Fruit fly (Drosophila melanogaster) whole organism: Measurements from ENCODE around the gene CG18048.

ENCODE experiments used
- CG8478 ChIP-seq: fragments of >200 bp; optimal IDR thresholded peaks from 2 replicates; lab custom pipeline; 2018; ENCODE audit warnings: inconsistent platforms
- Dll ChIP-seq: fragments of >200 bp; optimal IDR thresholded peaks from 2 replicates; lab custom pipeline; 2017
- EcR ChIP-seq, 2 experiments: fragments of >200 bp; optimal IDR thresholded peaks; 2 replicates each; lab custom pipeline; 2017; ENCODE audit warnings: missing biosample characterization in 2 of 2, missing genetic modification characterization in 2 of 2, missing genetic modification reagents in 2 of 2
- pan ChIP-seq: fragments of >200 bp; optimal IDR thresholded peaks from 2 replicates; lab custom pipeline; 2017
- psq ChIP-seq: fragments of >200 bp; optimal IDR thresholded peaks from 2 replicates; lab custom pipeline; 2017
- usp ChIP-seq: fragments of >200 bp; optimal IDR thresholded peaks from 2 replicates; lab custom pipeline; 2017; ENCODE audit warnings: missing biosample characterization, missing genetic modification characterization, mixed read lengths

The CG18048 gene

dm6 chr3R:6352893-6353623 lies 7.1 kb downstream of the CG18048 start:
- TF ChIP-seq psq (lab: Kevin White, UChicago) (no peak), usp (GFP tag; lab: Kevin White, UChicago) (no peak), pan (lab: Kevin White, UChicago) (no peak), Dll (lab: Kevin White, UChicago) (no peak), EcR (GFP tag; optimal IDR thresholded peaks at IDR 0.05; lab: Kevin White, UChicago) (no peak), CG8478 (lab: Kevin White, UChicago) (no peak)

DNA sequence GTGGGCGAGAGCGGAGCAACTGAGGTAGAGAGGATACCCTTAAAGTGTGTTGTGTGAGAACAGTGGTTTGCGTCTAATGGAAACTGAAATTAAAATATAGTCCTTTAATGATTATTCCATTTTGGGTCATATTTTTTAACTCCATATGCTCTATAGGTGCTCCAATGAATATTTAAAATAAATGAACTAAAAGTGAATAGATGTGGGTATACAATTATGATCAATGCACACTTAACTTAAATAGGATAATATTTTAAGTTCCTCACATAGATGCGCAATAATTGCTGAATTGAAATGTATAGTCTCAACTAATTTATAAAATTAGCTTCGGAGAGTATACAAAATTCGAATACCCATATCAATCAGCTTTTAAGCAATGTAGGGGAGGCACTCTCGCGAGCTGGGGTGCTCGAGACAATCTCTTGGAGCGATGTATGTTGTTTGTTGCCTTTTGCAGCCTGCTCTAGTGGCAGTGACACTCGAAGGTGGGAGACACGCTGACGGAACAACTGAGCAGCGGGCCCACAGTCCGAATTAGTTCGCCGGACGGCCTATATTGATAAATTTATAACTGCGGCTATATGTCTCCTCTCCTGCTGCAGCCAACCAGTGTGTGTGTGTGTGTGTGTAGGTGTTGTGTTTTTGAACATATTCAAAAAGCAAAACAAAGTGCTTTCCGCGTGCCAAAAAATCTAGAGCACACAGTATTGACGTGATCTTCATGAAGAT lies 7.9 kb downstream of the CG18048 start:
- TF ChIP-seq psq (lab: Kevin White, UChicago) (no peak), CG8478 (lab: Kevin White, UChicago) (no peak), EcR (GFP tag; optimal IDR thresholded peaks at IDR 0.05; lab: Kevin White, UChicago) (no peak), pan (lab: Kevin White, UChicago) (no peak), Dll (lab: Kevin White, UChicago) (no peak), usp (GFP tag; lab: Kevin White, UChicago) (no peak)

DNA sequence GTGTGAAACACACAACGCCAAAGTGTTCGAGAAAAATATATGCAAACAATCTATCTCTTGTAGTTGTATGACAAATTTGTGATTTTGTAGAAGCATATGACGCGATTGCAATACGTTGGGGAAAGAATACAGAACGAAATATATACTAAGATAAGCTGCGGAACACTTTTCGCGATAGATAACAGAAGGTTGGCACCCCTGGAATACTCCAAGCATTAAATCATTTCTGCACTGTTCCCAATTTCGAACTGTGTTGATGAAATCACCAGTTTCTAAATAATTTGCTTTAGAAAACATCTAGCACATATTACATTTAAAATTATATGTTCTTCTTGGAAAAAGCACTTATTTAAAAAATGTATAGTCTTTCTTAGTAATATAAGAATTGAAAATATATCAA lies 8.5 kb downstream of the CG18048 start:
- TF ChIP-seq usp (GFP tag; lab: Kevin White, UChicago) (no peak), EcR (GFP tag; optimal IDR thresholded peaks at IDR 0.05; lab: Kevin White, UChicago) (no peak), Dll (lab: Kevin White, UChicago) (no peak), CG8478 (lab: Kevin White, UChicago) (no peak), pan (lab: Kevin White, UChicago) (no peak), psq (lab: Kevin White, UChicago) (no peak)

DNA sequence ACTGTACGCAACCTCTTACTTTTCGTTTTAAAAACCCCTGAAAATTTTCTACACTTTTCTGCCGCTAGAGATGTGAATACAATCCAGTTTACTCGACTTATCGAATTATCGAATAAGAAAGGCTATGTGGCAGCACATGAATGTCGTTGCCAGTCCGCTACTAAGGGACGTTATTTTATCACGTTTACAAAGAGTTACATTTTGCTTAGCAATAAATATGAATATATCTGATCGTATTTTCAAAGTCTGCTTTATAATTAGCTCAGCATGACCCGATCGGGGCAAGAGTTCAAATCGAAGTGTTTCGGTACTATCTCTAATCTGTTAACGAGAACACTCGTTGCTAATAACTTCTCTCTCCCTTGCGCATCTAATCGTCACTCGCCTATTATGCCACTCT lies 22.2 kb downstream of the CG18048 start, which contains the start of gene CG42724:
CG42724 (minus strand) TSS at position 189 of the 400 bp plus-strand sequence.
- TF ChIP-seq CG8478 (lab: Kevin White, UChicago) = no peak
- no peak for TF ChIP-seq EcR (GFP tag; optimal IDR thresholded peaks at IDR 0.05; lab: Kevin White, UChicago)
- no peak for TF ChIP-seq usp (GFP tag; lab: Kevin White, UChicago)
- no peak for TF ChIP-seq Dll (lab: Kevin White, UChicago)
- TF ChIP-seq psq (lab: Kevin White, UChicago) = no peak
- TF ChIP-seq pan (lab: Kevin White, UChicago) = no peak

DNA sequence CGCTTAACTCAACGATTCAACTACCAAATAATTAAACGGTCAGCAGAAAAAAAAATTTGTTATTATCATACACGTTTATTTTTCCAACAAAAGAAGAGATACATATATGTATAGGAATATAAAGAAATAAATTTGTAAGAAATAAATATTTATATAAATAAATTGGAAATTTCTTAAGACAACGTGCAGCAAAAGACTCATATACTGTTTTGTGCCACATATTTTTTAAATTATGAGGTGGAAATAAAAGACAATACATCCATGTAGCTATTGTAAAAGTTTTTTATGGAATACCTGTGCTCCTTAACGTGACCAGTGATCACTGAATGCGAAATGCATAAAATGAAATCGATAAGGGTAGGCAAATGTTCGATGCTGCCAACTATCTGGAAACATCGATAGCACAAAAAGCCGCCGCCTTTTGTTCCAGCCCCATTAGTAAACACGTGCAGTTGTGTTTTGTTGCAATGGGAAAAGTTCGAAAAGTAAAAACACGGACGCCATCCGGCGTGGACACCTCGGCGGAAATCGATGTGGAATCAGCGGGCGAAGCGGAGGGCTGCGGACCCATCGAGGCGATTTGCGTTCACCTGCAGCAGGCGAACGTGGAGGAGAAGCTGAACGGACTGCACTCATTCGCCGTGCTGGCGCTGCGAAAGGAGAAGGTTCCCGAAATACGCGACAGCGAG lies 22.8 kb downstream of the CG18048 start, which contains the start of gene CG10286:
CG10286 (plus strand) TSS at position 416 of the 689 bp plus-strand sequence.
- no peak for TF ChIP-seq EcR (GFP tag; optimal IDR thresholded peaks at IDR 0.05; lab: Kevin White, UChicago)
- TF ChIP-seq usp (GFP tag; lab: Kevin White, UChicago) = no peak

DNA sequence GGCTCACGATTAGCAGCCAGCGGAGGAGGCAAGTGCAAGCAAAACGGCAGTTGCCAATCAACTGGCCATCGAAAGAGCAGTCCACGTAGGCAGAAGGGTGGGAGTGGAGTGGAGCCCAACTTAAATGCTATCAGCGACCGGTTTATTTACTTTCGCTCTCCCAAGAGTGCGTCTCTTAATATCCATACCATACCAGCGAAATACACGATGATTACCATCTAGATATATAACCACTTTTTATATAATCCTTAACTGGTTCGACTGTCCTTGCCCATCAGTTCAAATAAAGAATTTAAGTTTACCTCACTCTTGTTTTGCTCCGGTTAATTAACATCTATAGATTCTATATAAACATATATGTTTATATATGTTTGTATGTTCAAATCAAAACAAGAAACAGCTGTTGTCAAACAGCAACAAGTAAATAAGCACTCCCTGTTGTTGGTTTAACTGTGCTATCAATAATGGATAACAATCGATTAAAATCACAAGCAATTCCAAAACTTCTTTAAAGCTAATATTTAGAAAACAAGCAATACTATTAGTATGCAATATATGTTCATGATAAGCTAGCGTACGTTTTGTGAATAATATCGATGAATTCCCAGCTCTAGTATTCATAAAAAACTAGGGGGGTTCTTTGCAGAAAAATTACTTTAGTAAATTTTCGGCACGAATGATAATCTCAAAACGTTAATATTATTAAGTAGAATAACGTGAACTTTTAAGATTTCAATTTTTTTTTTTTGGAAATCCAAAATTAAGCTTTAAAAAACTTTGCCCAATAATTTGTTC lies 27.8 kb downstream of the CG18048 start:
- TF ChIP-seq Dll (lab: Kevin White, UChicago) (no peak), psq (lab: Kevin White, UChicago) (no peak), CG8478 (lab: Kevin White, UChicago) (no peak), pan (lab: Kevin White, UChicago) (no peak), EcR (GFP tag; optimal IDR thresholded peaks at IDR 0.05; lab: Kevin White, UChicago) (no peak), usp (GFP tag; lab: Kevin White, UChicago) (no peak)

dm6 chr3R:6374307-6374574 lies 28.3 kb downstream of the CG18048 start, which contains the start of gene CG42564:
CG42564 (plus strand) TSS chr3R:6374475.
- TF ChIP-seq usp (GFP tag; lab: Kevin White, UChicago) (no peak), pan (lab: Kevin White, UChicago) (no peak), Dll (lab: Kevin White, UChicago) (no peak), psq (lab: Kevin White, UChicago) (no peak), EcR (GFP tag; optimal IDR thresholded peaks at IDR 0.05; lab: Kevin White, UChicago) (no peak), CG8478 (lab: Kevin White, UChicago) (no peak)

- TF ChIP-seq usp (GFP tag; lab: Kevin White, UChicago) = no peak
- no peak for TF ChIP-seq Dll (lab: Kevin White, UChicago)
- TF ChIP-seq psq (lab: Kevin White, UChicago) = no peak
- TF ChIP-seq pan (lab: Kevin White, UChicago) = no peak
- no peak for TF ChIP-seq EcR (GFP tag; optimal IDR thresholded peaks at IDR 0.05; lab: Kevin White, UChicago)
- no peak for TF ChIP-seq CG8478 (lab: Kevin White, UChicago)
Observed at dm6 chr3R:6375944-6376343, 30.0 kb downstream of the CG18048 start, which contains the start of gene CRAT. CRAT (minus strand) TSS chr3R:6376044.

DNA sequence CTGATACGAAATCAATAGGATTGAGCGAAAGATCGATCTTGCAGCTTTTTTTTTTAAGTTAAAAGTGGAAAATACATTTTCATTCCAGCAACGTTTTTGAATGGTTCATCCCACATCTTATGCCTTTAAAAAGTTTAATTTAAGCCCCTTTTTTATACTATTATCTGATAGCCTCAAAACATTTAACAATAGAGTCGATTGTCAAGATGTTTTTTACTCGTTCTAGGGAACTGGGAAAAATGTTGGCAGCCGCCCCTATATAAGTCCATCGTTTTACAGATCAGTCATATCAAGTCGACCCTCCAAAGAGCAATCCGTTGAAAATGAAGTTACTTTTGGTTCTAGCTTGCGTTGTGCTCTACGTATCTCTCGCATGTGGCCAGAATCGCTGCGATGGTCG lies 31.6 kb downstream of the CG18048 start, which contains the start of gene CG42537:
CG42537 (plus strand) TSS at position 301 of the 400 bp plus-strand sequence.
- no peak for TF ChIP-seq psq (lab: Kevin White, UChicago)
- TF ChIP-seq EcR (GFP tag; optimal IDR thresholded peaks at IDR 0.05; lab: Kevin White, UChicago) = no peak
- TF ChIP-seq CG8478 (lab: Kevin White, UChicago) = no peak
- TF ChIP-seq usp (GFP tag; lab: Kevin White, UChicago) = no peak
- no peak for TF ChIP-seq pan (lab: Kevin White, UChicago)
- no peak for TF ChIP-seq Dll (lab: Kevin White, UChicago)

DNA sequence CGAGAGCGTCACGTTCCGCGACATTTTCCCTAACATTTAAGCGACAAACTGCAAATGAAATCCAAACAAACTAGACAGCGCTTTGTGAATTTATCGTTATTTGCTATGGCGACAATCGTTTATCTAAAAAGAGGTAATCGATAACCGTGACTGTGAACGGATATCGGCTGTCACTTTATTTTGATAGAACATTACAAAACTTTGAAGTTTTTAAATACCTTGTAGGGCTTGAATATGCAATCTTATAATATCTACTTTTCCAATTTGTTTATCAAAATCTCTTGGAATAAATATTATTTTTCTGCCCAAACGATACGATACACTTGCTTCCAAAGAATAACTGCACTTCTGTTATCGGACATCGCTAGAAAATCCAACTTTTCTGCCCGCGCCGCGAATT lies 34.2 kb downstream of the CG18048 start, which contains the start of the genes CG1024 and TfIIFalpha:
CG1024 (minus strand) TSS at position 200 of the 400 bp plus-strand sequence.
TfIIFalpha (plus strand) TSS at position 339 of the 400 bp plus-strand sequence.
- TF ChIP-seq CG8478 (lab: Kevin White, UChicago) = no peak
- TF ChIP-seq psq (lab: Kevin White, UChicago) = no peak
- no peak for TF ChIP-seq EcR (GFP tag; optimal IDR thresholded peaks at IDR 0.05; lab: Kevin White, UChicago)
